Fruit fly (Drosophila melanogaster) whole organism, adult: ENCODE measurements around the gene CG13901.

Experiments
- CG11617 ChIP-seq: fragments of 200-800 bp; sonication (Bioruptor generic); optimal IDR thresholded peaks from 2 replicates; lab custom pipeline; 2017; ENCODE audit warnings: mild to moderate bottlenecking, missing biosample characterization, missing genetic modification reagents, missing genetic modification characterization
- CG12768 ChIP-seq: fragments of 200-800 bp; sonication (Bioruptor generic); optimal IDR thresholded peaks from 2 replicates; lab custom pipeline; 2017; ENCODE audit warnings: missing biosample characterization, missing genetic modification characterization, mild to moderate bottlenecking, moderate library complexity, missing genetic modification reagents
- CG14711 ChIP-seq: fragments of 200-800 bp; sonication (Bioruptor generic); optimal IDR thresholded peaks from 2 replicates; lab custom pipeline; 2018; ENCODE audit warnings: missing biosample characterization, mild to moderate bottlenecking, missing genetic modification characterization, moderate library complexity
- CG1620 ChIP-seq: fragments of 200-800 bp; sonication (Bioruptor generic); optimal IDR thresholded peaks from 2 replicates; lab custom pipeline; 2016; ENCODE audit warnings: missing biosample characterization, missing genetic modification characterization
- CG33017 ChIP-seq: fragments of 200-800 bp; sonication (Bioruptor generic); optimal IDR thresholded peaks from 2 replicates; lab custom pipeline; 2018; ENCODE audit warnings: missing biosample characterization, mild to moderate bottlenecking, missing genetic modification characterization, moderate library complexity
- CG5204 ChIP-seq: fragments of 200-800 bp; sonication (Bioruptor generic); optimal IDR thresholded peaks from 2 replicates; lab custom pipeline; 2016; ENCODE audit warnings: missing biosample characterization, missing genetic modification characterization
- CG7045 ChIP-seq: fragments of 200-800 bp; sonication (Bioruptor generic); optimal IDR thresholded peaks from 2 replicates; lab custom pipeline; 2017; ENCODE audit warnings: missing biosample characterization, mild to moderate bottlenecking, missing genetic modification characterization
- CG7101 ChIP-seq: fragments of 200-800 bp; sonication (Bioruptor generic); optimal IDR thresholded peaks from 2 replicates; lab custom pipeline; 2018; ENCODE audit warnings: missing biosample characterization, mild to moderate bottlenecking, missing genetic modification characterization, moderate library complexity
- Clk ChIP-seq: fragments of 200-800 bp; sonication (Bioruptor generic); optimal IDR thresholded peaks from 2 replicates; lab custom pipeline; 2017; ENCODE audit warnings: missing biosample characterization, missing genetic modification characterization
- Crg-1 ChIP-seq: fragments of 200-800 bp; sonication (Bioruptor generic); optimal IDR thresholded peaks from 2 replicates; lab custom pipeline; 2016; ENCODE audit warnings: missing biosample characterization, missing genetic modification characterization
- Hr96 ChIP-seq: fragments of 200-800 bp; sonication (Bioruptor generic); optimal IDR thresholded peaks from 2 replicates; lab custom pipeline; 2016; ENCODE audit warnings: missing biosample characterization, missing genetic modification characterization
- Mnt ChIP-seq: fragments of 200-800 bp; sonication (Bioruptor generic); optimal IDR thresholded peaks from 2 replicates; lab custom pipeline; 2016; ENCODE audit warnings: missing biosample characterization, mild to moderate bottlenecking, missing genetic modification characterization
- bab1 ChIP-seq: fragments of 200-800 bp; sonication (Bioruptor generic); optimal IDR thresholded peaks from 3 replicates; lab custom pipeline; 2019; ENCODE audit warnings: missing biosample characterization, mild to moderate bottlenecking, missing genetic modification characterization, moderate library complexity
- cic ChIP-seq: fragments of 200-800 bp; sonication (Bioruptor generic); optimal IDR thresholded peaks from 2 replicates; lab custom pipeline; 2017; ENCODE audit warnings: missing biosample characterization, mild to moderate bottlenecking, missing genetic modification characterization, moderate library complexity
- cnc ChIP-seq, 2 experiments: fragments of >200 bp; optimal IDR thresholded peaks; 2 replicates each; lab custom pipeline; 2017
- kay ChIP-seq: fragments of 200-800 bp; sonication (Bioruptor generic); peaks from one replicate; lab custom pipeline; 2016; ENCODE audit warnings: missing biosample characterization, missing genetic modification characterization, borderline replicate concordance
- ovo ChIP-seq: fragments of 200-800 bp; sonication (Bioruptor generic); optimal IDR thresholded peaks from 2 replicates; lab custom pipeline; 2016; ENCODE audit warnings: missing biosample characterization, missing genetic modification characterization
- pad ChIP-seq: fragments of 200-800 bp; sonication (Bioruptor generic); optimal IDR thresholded peaks from 3 replicates; lab custom pipeline; 2017; ENCODE audit warnings: missing biosample characterization, missing genetic modification characterization, mild to moderate bottlenecking, moderate library complexity, missing genetic modification reagents
- tj ChIP-seq: fragments of 200-800 bp; sonication (Bioruptor generic); optimal IDR thresholded peaks from 3 replicates; lab custom pipeline; 2017; ENCODE audit warnings: missing biosample characterization, mild to moderate bottlenecking, missing genetic modification characterization, moderate library complexity
- toe ChIP-seq: fragments of 200-800 bp; sonication (Bioruptor generic); optimal IDR thresholded peaks from 2 replicates; lab custom pipeline; 2016; ENCODE audit warnings: missing biosample characterization, missing genetic modification characterization

CG13901 gene

DNA sequence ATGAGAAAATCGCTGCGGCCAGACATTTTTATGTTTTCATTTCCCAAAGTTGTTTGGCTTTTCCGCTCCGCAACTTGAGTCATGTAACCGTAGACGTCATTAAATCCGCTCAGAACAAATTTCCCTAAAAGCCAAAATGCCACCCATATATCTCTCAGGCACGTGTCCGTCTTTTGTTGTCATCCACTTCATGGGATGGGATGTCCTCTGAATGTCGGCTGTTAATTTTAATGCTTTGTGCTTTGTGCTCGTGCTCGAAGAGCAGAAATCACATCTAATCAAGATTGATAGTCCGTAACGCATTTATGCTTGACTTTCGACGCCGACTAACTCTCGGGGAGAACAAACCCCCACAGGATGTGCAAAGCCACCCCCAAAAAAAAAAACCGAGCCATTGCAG lies 42.6 kb downstream of the CG13901 start:
- no peak for TF ChIP-seq CG12768 (GFP tag; lab: Kevin White, UChicago)
- TF ChIP-seq Clk (GFP tag; lab: Kevin White, UChicago), result no peak
- TF ChIP-seq cnc (optimal IDR thresholded peaks at IDR 0.05; lab: Kevin White, UChicago), result no peak
- TF ChIP-seq CG11617, result no peak
- no peak for TF ChIP-seq tj (GFP tag; lab: Kevin White, UChicago)
- TF ChIP-seq cic (GFP tag; lab: Kevin White, UChicago), result no peak
- no peak for TF ChIP-seq CG7045
- TF ChIP-seq Crg-1 (GFP tag; lab: Kevin White, UChicago), result no peak
- TF ChIP-seq pad, result no peak
- no peak for TF ChIP-seq CG14711
- no peak for TF ChIP-seq ovo
- no peak for TF ChIP-seq CG1620
- TF ChIP-seq CG7101 (tag; lab: Kevin White, UChicago), result no peak
- no peak for TF ChIP-seq Mnt (GFP tag; lab: Kevin White, UChicago)

DNA sequence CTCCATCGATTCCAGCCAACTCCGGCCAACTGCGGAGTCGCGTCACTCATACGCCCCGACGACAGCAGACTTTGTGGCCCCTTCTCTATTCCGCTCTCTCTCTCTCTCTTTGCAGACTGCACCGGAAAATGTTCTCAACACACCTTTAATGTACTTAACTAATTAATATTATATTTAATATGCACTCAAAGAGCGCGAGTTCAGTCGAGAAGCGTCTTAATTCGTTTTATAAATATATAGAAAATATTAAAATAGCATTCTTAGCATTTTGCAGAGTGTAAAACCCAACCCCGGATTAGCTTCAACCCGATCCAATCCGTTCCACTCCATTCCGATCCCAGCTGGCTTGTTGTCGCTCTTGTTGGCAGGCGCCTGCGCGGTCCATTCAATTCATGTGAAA lies 43.2 kb downstream of the CG13901 start:
- TF ChIP-seq kay (GFP tag; lab: Kevin White, UChicago) (no peak), CG11617 (no peak), CG14711 (no peak), CG12768 (GFP tag; lab: Kevin White, UChicago) (no peak), CG7101 (tag; lab: Kevin White, UChicago) (no peak), CG33017 (no peak), cic (GFP tag; lab: Kevin White, UChicago) (no peak), Crg-1 (GFP tag; lab: Kevin White, UChicago) (no peak), CG5204 (no peak), cnc (optimal IDR thresholded peaks at IDR 0.05; lab: Kevin White, UChicago) (no peak), tj (GFP tag; lab: Kevin White, UChicago) (no peak), CG1620 (no peak), CG7045 (no peak), Hr96 (GFP tag; lab: Kevin White, UChicago) (no peak), pad (no peak), ovo (no peak), Clk (GFP tag; lab: Kevin White, UChicago) (no peak), bab1 (GFP tag; lab: Kevin White, UChicago) (no peak)

DNA sequence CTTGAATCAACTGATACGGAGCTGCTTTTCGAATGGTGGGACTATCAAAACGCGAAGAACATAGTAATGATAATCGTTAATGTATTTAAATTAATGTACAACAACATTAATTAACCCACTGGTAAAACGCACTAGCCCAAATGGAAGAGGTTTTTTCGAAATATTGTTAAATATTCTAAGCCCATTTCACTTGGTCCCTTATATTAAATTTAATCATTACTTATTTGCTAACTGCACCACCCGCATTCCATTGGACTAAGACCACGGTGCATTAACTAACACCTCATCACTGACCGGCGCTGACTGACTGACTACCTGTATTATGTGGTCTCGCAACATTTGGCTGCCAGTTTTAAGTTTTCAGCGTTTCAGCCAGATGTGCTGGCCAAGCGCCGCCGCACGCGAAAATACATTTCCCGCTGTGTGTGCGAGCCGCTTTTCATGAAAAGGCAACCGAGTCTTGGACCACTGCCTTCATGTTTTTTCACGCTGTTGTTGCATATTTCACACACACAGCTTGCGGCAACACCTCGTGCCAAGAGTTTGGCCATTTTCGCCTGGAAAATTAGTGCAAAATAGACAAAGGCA lies 43.8 kb downstream of the CG13901 start:
- TF ChIP-seq Mnt (GFP tag; lab: Kevin White, UChicago), result no peak
- no peak for TF ChIP-seq CG14711
- TF ChIP-seq pad, result no peak
- no peak for TF ChIP-seq Clk (GFP tag; lab: Kevin White, UChicago)
- no peak for TF ChIP-seq Crg-1 (GFP tag; lab: Kevin White, UChicago)
- TF ChIP-seq CG12768 (GFP tag; lab: Kevin White, UChicago), result no peak
- TF ChIP-seq CG1620, result no peak
- no peak for TF ChIP-seq CG33017
- no peak for TF ChIP-seq CG7045
- no peak for TF ChIP-seq CG7101 (tag; lab: Kevin White, UChicago)
- no peak for TF ChIP-seq CG11617
- TF ChIP-seq bab1 (GFP tag; lab: Kevin White, UChicago), result no peak
- TF ChIP-seq Hr96 (GFP tag; lab: Kevin White, UChicago), result no peak

DNA sequence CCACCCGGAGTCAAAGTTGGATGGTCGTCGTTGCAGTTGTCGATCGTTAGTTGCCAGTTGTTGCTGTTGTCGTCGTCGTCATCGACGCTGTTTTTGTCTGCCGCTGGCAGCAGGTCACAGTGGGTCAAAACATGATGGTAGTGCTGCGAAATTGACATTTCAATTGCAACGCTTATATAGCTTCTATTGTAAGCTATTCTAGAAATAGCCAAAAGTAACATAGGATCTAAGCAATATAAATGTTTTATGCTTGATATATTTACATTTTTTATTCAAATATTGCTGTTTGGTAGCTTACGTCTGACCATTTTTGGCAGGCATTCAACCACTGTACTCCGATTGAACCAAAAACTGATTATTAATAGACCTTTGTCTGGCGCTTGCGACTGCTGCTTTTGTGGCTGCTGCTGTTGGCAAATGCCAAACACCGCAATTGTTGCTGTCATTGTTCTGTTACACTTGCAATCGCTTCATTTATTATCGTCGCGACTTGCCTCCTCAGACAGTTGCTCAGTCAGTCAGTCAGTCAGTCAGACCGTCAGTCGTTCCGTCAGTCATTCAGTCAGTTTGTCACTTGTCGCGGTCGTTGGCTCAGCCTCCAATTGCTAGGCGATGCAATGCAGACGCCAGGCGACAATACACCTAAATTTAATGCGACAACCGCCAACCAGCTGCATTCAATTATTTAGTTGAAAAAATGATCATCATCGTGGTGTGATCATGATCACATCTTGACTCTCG lies 46.2 kb downstream of the CG13901 start:
- TF ChIP-seq CG5204 (no peak), cic (GFP tag; lab: Kevin White, UChicago) (no peak), CG1620 (no peak), CG12768 (GFP tag; lab: Kevin White, UChicago) (no peak), CG14711 (no peak), Clk (GFP tag; lab: Kevin White, UChicago) (no peak), cnc (optimal IDR thresholded peaks at IDR 0.05; lab: Kevin White, UChicago) (no peak), tj (GFP tag; lab: Kevin White, UChicago) (no peak), CG11617 (no peak)

DNA sequence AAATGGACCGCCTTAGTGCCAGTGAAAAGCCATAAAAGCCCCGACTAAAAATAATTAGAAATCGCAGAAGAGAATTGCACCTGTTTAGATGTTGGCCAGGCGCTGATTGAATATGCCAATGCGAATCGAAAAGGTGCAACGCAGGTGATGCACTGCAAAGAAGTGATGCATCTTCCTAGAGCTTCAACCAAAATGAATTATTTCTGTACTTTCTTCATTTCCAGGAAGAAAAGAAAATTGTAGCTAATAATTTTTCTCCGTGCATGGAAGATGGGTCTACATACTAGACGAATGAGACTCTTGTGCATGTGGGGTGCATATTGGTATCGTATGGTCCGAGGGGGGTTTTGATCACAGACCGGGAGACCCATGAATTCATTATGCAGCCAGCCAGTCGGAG lies 48.7 kb downstream of the CG13901 start:
- TF ChIP-seq CG14711 (no peak), CG7101 (tag; lab: Kevin White, UChicago) (no peak), CG7045 (no peak), tj (GFP tag; lab: Kevin White, UChicago) (no peak), CG5204 (no peak), Hr96 (GFP tag; lab: Kevin White, UChicago) (no peak), Crg-1 (GFP tag; lab: Kevin White, UChicago) (no peak), cnc (optimal IDR thresholded peaks at IDR 0.05; lab: Kevin White, UChicago) (no peak), CG33017 (no peak), kay (GFP tag; lab: Kevin White, UChicago) (no peak), cic (GFP tag; lab: Kevin White, UChicago) (no peak), CG12768 (GFP tag; lab: Kevin White, UChicago) (no peak), bab1 (GFP tag; lab: Kevin White, UChicago) (no peak), pad (no peak)

DNA sequence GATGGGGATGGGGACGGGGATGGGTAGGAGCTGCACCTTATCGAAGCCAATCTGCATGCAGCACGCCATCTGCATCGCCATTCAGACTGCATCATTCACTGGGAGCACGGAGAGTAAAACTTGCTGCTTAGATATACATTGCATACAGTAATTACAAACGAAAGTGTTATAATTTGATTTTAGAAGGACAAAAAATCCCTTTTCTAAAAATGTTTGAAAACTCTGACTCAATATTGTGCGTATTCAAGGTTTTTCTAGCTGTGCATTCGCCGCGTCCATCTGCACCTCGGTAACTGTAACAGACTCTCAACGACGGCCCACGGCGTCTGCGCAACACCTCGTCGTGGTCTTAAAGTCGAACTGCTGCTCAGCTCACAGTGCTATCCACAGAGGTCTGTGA lies 50.0 kb downstream of the CG13901 start:
- TF ChIP-seq toe (GFP tag; lab: Kevin White, UChicago), result no peak
- TF ChIP-seq Crg-1 (GFP tag; lab: Kevin White, UChicago), result no peak
- no peak for TF ChIP-seq kay (GFP tag; lab: Kevin White, UChicago)
- TF ChIP-seq CG5204, result no peak
- no peak for TF ChIP-seq CG7101 (tag; lab: Kevin White, UChicago)
- TF ChIP-seq ovo, result no peak
- no peak for TF ChIP-seq CG7045
- no peak for TF ChIP-seq cnc (optimal IDR thresholded peaks at IDR 0.05; lab: Kevin White, UChicago)
- no peak for TF ChIP-seq bab1 (GFP tag; lab: Kevin White, UChicago)
